Worm (Caenorhabditis elegans): ENCODE results near the gene C37C3.1.
A peak's percentile ranks its signal among the peaks of the same experiment; 100 is the strongest.

Gene C37C3.1

DNA sequence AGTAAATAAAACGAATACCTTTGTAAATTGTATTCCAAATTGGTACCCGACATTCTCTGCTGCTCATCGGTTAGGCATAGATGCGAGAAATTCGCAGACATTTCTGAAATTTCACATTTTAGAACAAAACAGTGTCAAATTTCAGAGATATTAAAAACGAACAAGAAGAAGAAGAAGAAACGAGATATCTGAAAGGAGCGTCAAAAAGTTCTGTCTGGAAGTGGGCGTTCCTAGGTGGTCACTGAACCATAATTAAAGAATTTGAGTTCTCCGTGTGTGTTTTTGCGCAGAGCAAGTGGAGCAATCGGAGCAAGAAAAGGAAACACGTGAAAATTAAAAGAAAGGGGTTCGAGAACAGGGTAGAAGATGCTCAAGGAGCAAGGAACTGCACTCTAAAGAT lies 42.0 kb downstream of the C37C3.1 start, which contains the start of gene F40A3.7:
Gene F40A3.7, minus strand, starts transcription at position 101 of the 400 bp plus-strand sequence.
- no peak for TF ChIP-seq lin-15B (tag; optimal IDR thresholded peaks at IDR 0.05)
- TF ChIP-seq nhr-28 (tag; optimal IDR thresholded peaks at IDR 0.05), result no peak
- no peak for TF ChIP-seq ceh-16 (tag; optimal IDR thresholded peaks at IDR 0.05)
- no peak for TF ChIP-seq hmg-11 (tag; optimal IDR thresholded peaks at IDR 0.05)
- TF ChIP-seq mml-1 (tag; optimal IDR thresholded peaks at IDR 0.05), result no peak
- no peak for TF ChIP-seq ztf-11 (tag; optimal IDR thresholded peaks at IDR 0.05)
- TF ChIP-seq ZK546.5 (tag; optimal IDR thresholded peaks at IDR 0.05), result no peak
- no peak for TF ChIP-seq ceh-28 (tag; optimal IDR thresholded peaks at IDR 0.05)

DNA sequence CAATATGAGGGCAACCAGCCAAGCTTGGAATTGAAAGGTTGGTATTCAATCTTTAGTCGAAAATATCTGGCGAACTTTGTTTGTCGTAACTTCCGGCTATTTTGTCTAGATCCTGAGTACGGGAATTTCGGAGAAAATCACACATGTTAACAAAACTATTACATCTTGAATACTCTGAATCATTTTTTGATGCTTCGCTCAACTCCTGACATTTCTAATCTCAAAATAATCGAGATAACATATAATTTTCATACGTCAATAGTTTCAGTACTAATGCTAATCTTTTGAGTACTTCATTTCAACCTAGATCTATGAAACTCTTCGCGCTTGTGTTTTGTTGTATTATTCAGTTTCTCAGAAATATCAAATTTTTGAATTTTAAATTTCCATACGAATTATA lies 43.5 kb downstream of the C37C3.1 start:
- no peak for TF ChIP-seq ceh-16 (tag; optimal IDR thresholded peaks at IDR 0.05)
- TF ChIP-seq pha-4 (tag; optimal IDR thresholded peaks at IDR 0.05), result no peak

ce11 chrV:7904389-7904788 lies 46.6 kb downstream of the C37C3.1 start:
- TF ChIP-seq lin-15B (tag; optimal IDR thresholded peaks at IDR 0.05) (no peak), fkh-10 (GFP tag; optimal IDR thresholded peaks at IDR 0.05) (peak; percentile 19)

DNA sequence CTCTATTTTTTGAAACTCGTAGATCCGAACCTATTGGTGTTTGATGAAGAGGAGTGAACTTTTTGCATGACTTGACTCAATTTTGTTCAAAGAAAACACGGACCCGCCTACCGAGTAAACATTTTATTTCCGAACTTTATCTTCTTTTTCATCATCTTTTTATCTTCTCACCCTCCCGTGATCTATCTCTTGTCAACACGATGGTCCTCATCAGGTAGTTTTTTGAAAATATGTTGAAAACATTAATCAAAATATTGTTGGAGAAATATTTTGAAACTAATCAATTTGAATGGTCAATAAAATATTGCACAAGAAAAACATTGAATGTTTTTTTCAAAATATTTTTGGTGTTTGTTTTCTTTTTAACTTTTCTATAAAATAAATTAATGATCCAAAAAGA lies 50.7 kb downstream of the C37C3.1 start:
- TF ChIP-seq nhr-67 (tag; optimal IDR thresholded peaks at IDR 0.05), result no peak
- peak; percentile 1 for TF ChIP-seq fkh-10 (GFP tag; optimal IDR thresholded peaks at IDR 0.05)
